Fruit fly (Drosophila melanogaster) whole organism, embryonic: ENCODE results near the gene spz5.

Source experiments
- Atf6 ChIP-seq: fragments of 200-800 bp; sonication (Bioruptor generic); IDR thresholded peaks from 2 replicates; pipeline ENCODE4 v1.3.6; 2022; ENCODE audit warnings: missing biosample characterization, missing genetic modification characterization
- CG10979 ChIP-seq: fragments of 200-800 bp; sonication (Bioruptor generic); optimal IDR thresholded peaks from 2 replicates; lab custom pipeline; 2018; ENCODE audit warnings: missing biosample characterization, mild to moderate bottlenecking, missing genetic modification characterization, moderate library complexity
- CG11398 ChIP-seq: fragments of 200-800 bp; sonication (Bioruptor generic); optimal IDR thresholded peaks from 2 replicates; lab custom pipeline; 2016; ENCODE audit warnings: missing biosample characterization, missing genetic modification characterization
- CG12744 ChIP-seq: fragments of 200-800 bp; sonication (Bioruptor generic); optimal IDR thresholded peaks from 2 replicates; lab custom pipeline; 2016; ENCODE audit warnings: missing biosample characterization, missing genetic modification characterization
- CG13287 ChIP-seq: fragments of 200-800 bp; sonication (Bioruptor generic); IDR thresholded peaks from 2 replicates; pipeline ENCODE4 v1.3.6; 2022; ENCODE audit warnings: missing biosample characterization, missing genetic modification characterization; ENCODE audit not compliant: partially characterized antibody
- CG14441 ChIP-seq: fragments of 200-800 bp; sonication (Bioruptor generic); IDR thresholded peaks from 2 replicates; pipeline ENCODE4 v1.3.6; 2022; ENCODE audit warnings: missing biosample characterization, missing genetic modification characterization
- CG15514 ChIP-seq: fragments of 200-800 bp; sonication (Bioruptor generic); optimal IDR thresholded peaks from 3 replicates; lab custom pipeline; 2017; ENCODE audit warnings: missing biosample characterization, missing genetic modification characterization, mild to moderate bottlenecking, moderate library complexity, missing genetic modification reagents
- CG15696 ChIP-seq: fragments of 200-800 bp; sonication (Bioruptor generic); optimal IDR thresholded peaks from 2 replicates; lab custom pipeline; 2019; ENCODE audit warnings: missing biosample characterization, mild to moderate bottlenecking, missing genetic modification characterization, moderate library complexity
- CG17568 ChIP-seq: fragments of 200-800 bp; sonication (Bioruptor generic); optimal IDR thresholded peaks from 2 replicates; lab custom pipeline; 2018; ENCODE audit warnings: missing biosample characterization, mild to moderate bottlenecking, missing genetic modification characterization, moderate library complexity
- CG17802 ChIP-seq: fragments of 200-800 bp; sonication (Bioruptor generic); optimal IDR thresholded peaks from 2 replicates; lab custom pipeline; 2018; ENCODE audit warnings: missing biosample characterization, mild to moderate bottlenecking, missing genetic modification characterization, moderate library complexity
- CG2129 ChIP-seq: fragments of 200-800 bp; sonication (Bioruptor generic); IDR thresholded peaks from 2 replicates; pipeline ENCODE4 v1.3.6; 2022; ENCODE audit warnings: missing biosample characterization, missing genetic modification characterization; ENCODE audit not compliant: partially characterized antibody
- CG31224 ChIP-seq: fragments of 200-800 bp; sonication (Bioruptor generic); IDR thresholded peaks from 2 replicates; pipeline ENCODE4 v1.3.6; 2022; ENCODE audit warnings: missing biosample characterization, missing genetic modification characterization
- CG31365 ChIP-seq: fragments of 200-800 bp; sonication (Bioruptor generic); optimal IDR thresholded peaks from 2 replicates; lab custom pipeline; 2018; ENCODE audit warnings: missing biosample characterization, mild to moderate bottlenecking, missing genetic modification characterization
- CG32532 ChIP-seq: fragments of 200-800 bp; sonication (Bioruptor generic); IDR thresholded peaks from 2 replicates; pipeline ENCODE4 v1.3.6; 2022; ENCODE audit warnings: missing biosample characterization, missing genetic modification characterization
- CG3847 ChIP-seq: fragments of 200-800 bp; sonication (Bioruptor generic); IDR thresholded peaks from 2 replicates; pipeline ENCODE4 v1.3.6; 2022; ENCODE audit warnings: missing biosample characterization, missing genetic modification characterization
- CG4282 ChIP-seq: fragments of 200-800 bp; sonication (Bioruptor generic); optimal IDR thresholded peaks from 2 replicates; lab custom pipeline; 2016; ENCODE audit warnings: missing biosample characterization, missing genetic modification characterization
- CG4328 ChIP-seq: fragments of 200-800 bp; sonication (Bioruptor generic); optimal IDR thresholded peaks from 3 replicates; lab custom pipeline; 2017; ENCODE audit warnings: missing biosample characterization, missing genetic modification reagents, missing genetic modification characterization
- CG4617 ChIP-seq: fragments of 200-800 bp; sonication (Bioruptor generic); optimal IDR thresholded peaks from 3 replicates; lab custom pipeline; 2016; ENCODE audit warnings: missing biosample characterization, missing genetic modification characterization, borderline replicate concordance
- CG4820 ChIP-seq: fragments of 200-800 bp; sonication (Bioruptor generic); optimal IDR thresholded peaks from 3 replicates; lab custom pipeline; 2016; ENCODE audit warnings: missing biosample characterization, missing genetic modification characterization
- CG7745 ChIP-seq: fragments of 200-800 bp; sonication (Bioruptor generic); optimal IDR thresholded peaks from 2 replicates; lab custom pipeline; 2018; ENCODE audit warnings: missing biosample characterization, mild to moderate bottlenecking, missing genetic modification characterization, moderate library complexity
- CG8478 ChIP-seq: fragments of >200 bp; optimal IDR thresholded peaks from 2 replicates; lab custom pipeline; 2018
- CG9727 ChIP-seq: fragments of 200-800 bp; sonication (Bioruptor generic); optimal IDR thresholded peaks from 3 replicates; lab custom pipeline; 2017; ENCODE audit warnings: missing biosample characterization, mild to moderate bottlenecking, missing genetic modification characterization
- CG9797 ChIP-seq: fragments of 200-800 bp; sonication (Bioruptor generic); optimal IDR thresholded peaks from 3 replicates; lab custom pipeline; 2018; ENCODE audit warnings: missing biosample characterization, mild to moderate bottlenecking, missing genetic modification characterization
- Dfd ChIP-seq, 2 experiments: fragments of >200 bp; optimal IDR thresholded peaks; 2 replicates each; lab custom pipeline; 2017; ENCODE audit warnings: missing biosample characterization in 2 of 2, missing genetic modification characterization in 2 of 2
- HLH4C ChIP-seq: fragments of 200-800 bp; sonication (Bioruptor generic); IDR thresholded peaks from 3 replicates; pipeline ENCODE4 v1.3.6; 2022; ENCODE audit warnings: missing biosample characterization, missing genetic modification characterization; ENCODE audit not compliant: partially characterized antibody
- Hsf ChIP-seq: fragments of 200-800 bp; sonication (Bioruptor generic); optimal IDR thresholded peaks from 3 replicates; lab custom pipeline; 2016; ENCODE audit warnings: missing biosample characterization, missing genetic modification characterization
- Lim3 ChIP-seq: fragments of 200-800 bp; sonication (Bioruptor generic); IDR thresholded peaks from 2 replicates; pipeline ENCODE4 v1.3.6; 2022; ENCODE audit warnings: missing biosample characterization, missing genetic modification characterization
- Six4 ChIP-seq: fragments of 200-800 bp; sonication (Bioruptor generic); optimal IDR thresholded peaks from 2 replicates; lab custom pipeline; 2016; ENCODE audit warnings: missing biosample characterization, missing genetic modification characterization
- Spps ChIP-seq: fragments of 200-800 bp; sonication (Bioruptor generic); optimal IDR thresholded peaks from 2 replicates; lab custom pipeline; 2018; ENCODE audit warnings: missing biosample characterization, mild to moderate bottlenecking, missing genetic modification characterization
- TFAM ChIP-seq: fragments of 200-800 bp; sonication (Bioruptor generic); optimal IDR thresholded peaks from 2 replicates; lab custom pipeline; 2017; ENCODE audit warnings: missing biosample characterization, missing genetic modification characterization, inconsistent platforms
- Usf ChIP-seq: fragments of 200-800 bp; sonication (Bioruptor generic); optimal IDR thresholded peaks from 2 replicates; lab custom pipeline; 2017; ENCODE audit warnings: missing genotype, missing biosample characterization, missing genetic modification characterization
- cas ChIP-seq: fragments of 200-800 bp; sonication (Bioruptor generic); IDR thresholded peaks from 2 replicates; pipeline ENCODE4 v1.3.6; 2022; ENCODE audit warnings: missing biosample characterization, missing genetic modification characterization
- chif ChIP-seq, 2 experiments: fragments of 200-800 bp; sonication (Bioruptor generic); optimal IDR thresholded peaks; 3 replicates each; lab custom pipeline; 2016; ENCODE audit warnings: missing biosample characterization in 2 of 2, missing genetic modification characterization in 2 of 2
- dan ChIP-seq: fragments of 200-800 bp; sonication (Bioruptor generic); IDR thresholded peaks from 2 replicates; pipeline ENCODE4 v1.3.6; 2022; ENCODE audit warnings: missing biosample characterization, missing genetic modification characterization
- disco-r ChIP-seq: fragments of 200-800 bp; sonication (Bioruptor generic); optimal IDR thresholded peaks from 2 replicates; lab custom pipeline; 2016; ENCODE audit warnings: missing biosample characterization, missing genetic modification characterization
- dysf ChIP-seq: fragments of 200-800 bp; sonication (Bioruptor generic); IDR thresholded peaks from 3 replicates; pipeline ENCODE4 v1.3.6; 2022; ENCODE audit warnings: missing biosample characterization, missing genetic modification characterization
- fd3F ChIP-seq: fragments of 200-800 bp; sonication (Bioruptor generic); optimal IDR thresholded peaks from 2 replicates; lab custom pipeline; 2018; ENCODE audit warnings: missing biosample characterization, mild to moderate bottlenecking, missing genetic modification characterization, moderate library complexity
- fd64A ChIP-seq: fragments of 200-800 bp; sonication (Bioruptor generic); optimal IDR thresholded peaks from 3 replicates; lab custom pipeline; 2018; ENCODE audit warnings: missing biosample characterization, mild to moderate bottlenecking, missing genetic modification characterization
- fru ChIP-seq: fragments of >200 bp; optimal IDR thresholded peaks from 2 replicates; lab custom pipeline; 2017
- gsb ChIP-seq: fragments of 200-800 bp; sonication (Bioruptor generic); IDR thresholded peaks from 2 replicates; pipeline ENCODE4 v1.3.6; 2022; ENCODE audit warnings: missing biosample characterization, missing genetic modification characterization
- jigr1 ChIP-seq: fragments of 200-800 bp; sonication (Bioruptor generic); IDR thresholded peaks from 3 replicates; pipeline ENCODE4 v1.3.6; 2022; ENCODE audit warnings: missing biosample characterization, missing genetic modification characterization
- jumu ChIP-seq: fragments of 200-800 bp; sonication (Bioruptor generic); optimal IDR thresholded peaks from 3 replicates; lab custom pipeline; 2016; ENCODE audit warnings: missing biosample characterization, missing genetic modification characterization
- lmd ChIP-seq: fragments of 200-800 bp; sonication (Bioruptor generic); IDR thresholded peaks from 2 replicates; pipeline ENCODE4 v1.3.6; 2022; ENCODE audit warnings: missing biosample characterization, missing genetic modification characterization
- pho ChIP-seq: fragments of 200-800 bp; sonication (Bioruptor generic); optimal IDR thresholded peaks from 2 replicates; lab custom pipeline; 2016; ENCODE audit warnings: missing biosample characterization, missing genetic modification characterization
- run ChIP-seq: fragments of 200-800 bp; sonication (Bioruptor generic); optimal IDR thresholded peaks from 3 replicates; lab custom pipeline; 2018; ENCODE audit warnings: missing biosample characterization, mild to moderate bottlenecking, missing genetic modification characterization
- slp2 ChIP-seq: fragments of 200-800 bp; sonication (Bioruptor generic); optimal IDR thresholded peaks from 2 replicates; lab custom pipeline; 2016; ENCODE audit warnings: missing biosample characterization, missing genetic modification characterization
- sna ChIP-seq: fragments of 200-800 bp; sonication (Bioruptor generic); IDR thresholded peaks from 2 replicates; pipeline ENCODE4 v1.3.6; 2022; ENCODE audit warnings: missing biosample characterization, missing genetic modification characterization; ENCODE audit not compliant: partially characterized antibody
- so ChIP-seq: fragments of 200-800 bp; sonication (Bioruptor generic); IDR thresholded peaks from 3 replicates; pipeline ENCODE4 v1.3.6; 2022; ENCODE audit warnings: missing biosample characterization, missing genetic modification characterization
- sr ChIP-seq: fragments of 200-800 bp; sonication (Bioruptor generic); IDR thresholded peaks from 3 replicates; pipeline ENCODE4 v1.3.6; 2022; ENCODE audit warnings: missing biosample characterization, missing genetic modification characterization
- stwl ChIP-seq: fragments of 200-800 bp; sonication (Bioruptor generic); optimal IDR thresholded peaks from 3 replicates; lab custom pipeline; 2018; ENCODE audit warnings: missing biosample characterization, mild to moderate bottlenecking, missing genetic modification characterization, moderate library complexity
- twi ChIP-seq: fragments of 200-800 bp; optimal IDR thresholded peaks from 2 replicates; lab custom pipeline; 2019; ENCODE audit warnings: missing biosample characterization, mild to moderate bottlenecking, missing genetic modification characterization, moderate library complexity
- vnd ChIP-seq: fragments of 200-800 bp; sonication (Bioruptor generic); IDR thresholded peaks from 3 replicates; pipeline ENCODE4 v1.3.6; 2022; ENCODE audit warnings: missing biosample characterization, missing genetic modification characterization; ENCODE audit not compliant: partially characterized antibody

spz5 gene

dm6 chr3L:2851771-2852170 is 40.2 kb downstream of the spz5 start (continued):
- TF ChIP-seq Lim3 = no peak
- TF ChIP-seq CG7745 = no peak
- TF ChIP-seq CG4328 = no peak
- TF ChIP-seq CG10979 (tag; lab: Kevin White, UChicago) = peak; percentile 17
- TF ChIP-seq Hsf (GFP tag; lab: Kevin White, UChicago) = peak; percentile 83
- peak; percentile 58 for TF ChIP-seq CG14441 (GFP tag; lab: Robert Waterston, UW)
- peak; percentile 85 for TF ChIP-seq CG32532 (GFP tag; lab: Robert Waterston, UW)
- no peak for TF ChIP-seq fd64A
- TF ChIP-seq CG3847 (GFP tag; lab: Robert Waterston, UW) = peak; percentile 71
- TF ChIP-seq run = no peak
- peak; percentile 66 for TF ChIP-seq dysf (GFP tag; lab: Robert Waterston, UW)
- TF ChIP-seq twi (tag; lab: Kevin White, UChicago) = peak; percentile 11
- TF ChIP-seq dan (GFP tag; lab: Robert Waterston, UW) = no peak
- no peak for TF ChIP-seq CG17802 (tag; lab: Kevin White, UChicago)
- no peak for TF ChIP-seq HLH4C (GFP tag; lab: Robert Waterston, UW)
- no peak for TF ChIP-seq sr (GFP tag; lab: Robert Waterston, UW)
- TF ChIP-seq CG4282 (GFP tag; lab: Kevin White, UChicago) = peak; percentile 39
- TF ChIP-seq chif (GFP tag; optimal IDR thresholded peaks at IDR 0.05; lab: Kevin White, UChicago) = peak; percentile 73 to 85
- TF ChIP-seq CG2129 (GFP tag; lab: Robert Waterston, UW) = no peak
- peak; percentile 64 for TF ChIP-seq CG4820 (GFP tag; lab: Kevin White, UChicago)
- TF ChIP-seq CG15514 (GFP tag; lab: Kevin White, UChicago) = peak; percentile 81
- TF ChIP-seq CG12744 (GFP tag; lab: Kevin White, UChicago) = peak; percentile 39
- TF ChIP-seq Six4 (GFP tag; lab: Kevin White, UChicago) = no peak
- TF ChIP-seq CG31224 (GFP tag; lab: Robert Waterston, UW) = no peak
- TF ChIP-seq CG4617 (GFP tag; lab: Kevin White, UChicago) = peak; percentile 33
- no peak for TF ChIP-seq Dfd (GFP tag; optimal IDR thresholded peaks at IDR 0.05; lab: Kevin White, UChicago)
- TF ChIP-seq cas (GFP tag; lab: Robert Waterston, UW) = peak; percentile 68
- peak; percentile 52 for TF ChIP-seq disco-r (GFP tag; lab: Kevin White, UChicago)
- no peak for TF ChIP-seq so (GFP tag; lab: Robert Waterston, UW)
- peak; percentile 46 for TF ChIP-seq CG8478
- TF ChIP-seq fd3F = peak; percentile 2
- peak; percentile 65 for TF ChIP-seq jumu
- TF ChIP-seq CG15696 (tag; lab: Kevin White, UChicago) = peak; percentile 75
- TF ChIP-seq CG11398 (GFP tag; lab: Kevin White, UChicago) = peak; percentile 37
- TF ChIP-seq CG31365 (tag; lab: Kevin White, UChicago) = peak; percentile 57
- TF ChIP-seq Usf (GFP tag; lab: Kevin White, UChicago) = peak; percentile 27
- peak; percentile 77 for TF ChIP-seq stwl (tag; lab: Kevin White, UChicago)
- no peak for TF ChIP-seq sna (GFP tag; lab: Robert Waterston, UW)
- TF ChIP-seq Spps (tag; lab: Kevin White, UChicago) = no peak
- no peak for TF ChIP-seq CG17568 (GFP tag; lab: Kevin White, UChicago)
- peak; percentile 71 for TF ChIP-seq pho (GFP tag; lab: Kevin White, UChicago)
- TF ChIP-seq vnd (GFP tag; lab: Robert Waterston, UW) = no peak; the same call in 2 of the 3 replicates
- TF ChIP-seq CG13287 (GFP tag; lab: Robert Waterston, UW) = peak; percentile 63; the same call in 1 of the 2 replicates
- peak; percentile 74 for TF ChIP-seq lmd
- TF ChIP-seq slp2 = peak; percentile 65
- no peak for TF ChIP-seq TFAM (GFP tag; lab: Kevin White, UChicago)
- TF ChIP-seq CG9727 (GFP tag; lab: Kevin White, UChicago) = peak; percentile 5
- TF ChIP-seq CG9797 (GFP tag; lab: Kevin White, UChicago) = no peak
- TF ChIP-seq gsb = no peak
- TF ChIP-seq Atf6 (GFP tag; lab: Robert Waterston, UW) = no peak
- no peak for TF ChIP-seq jigr1 (GFP tag; lab: Robert Waterston, UW)
- TF ChIP-seq fru = no peak
